Worm (Caenorhabditis elegans): ENCODE measurements around the gene nhr-6.

DNA sequence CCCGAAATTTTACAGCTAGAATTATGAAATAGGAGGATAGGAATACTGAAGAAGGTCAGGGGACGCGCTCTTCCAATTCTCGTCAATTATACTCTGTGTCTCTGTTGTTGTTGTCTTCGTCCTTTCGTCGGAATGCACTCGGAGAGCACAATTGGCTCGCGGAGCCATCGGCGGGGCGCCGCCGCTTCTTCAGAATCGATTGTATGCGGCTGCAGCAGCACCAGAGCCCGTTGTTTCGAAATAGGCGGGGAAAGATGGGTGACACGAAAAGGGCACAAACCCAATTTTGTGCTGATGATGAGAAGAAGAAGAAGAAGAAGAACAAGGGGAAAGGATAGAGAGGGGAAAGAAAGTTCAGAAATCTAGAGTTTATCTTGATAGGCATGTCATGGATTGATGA is 31.3 kb upstream of the nhr-6 start:
- TF ChIP-seq snpc-4 (GFP tag; optimal IDR thresholded peaks at IDR 0.05) (no peak), snpc-4 (tag; optimal IDR thresholded peaks at IDR 0.05) (no peak), akir-1 (GFP tag; optimal IDR thresholded peaks at IDR 0.05) (no peak), fkh-3 (tag; optimal IDR thresholded peaks at IDR 0.05) (no peak), nfya-2 (GFP tag; IDR thresholded peaks at IDR 0.05) (no peak), ccch-3 (GFP tag; optimal IDR thresholded peaks at IDR 0.05) (no peak), zim-3 (tag; optimal IDR thresholded peaks at IDR 0.05) (no peak), ama-1 (optimal IDR thresholded peaks at IDR 0.05) (no peak), ama-1 (GFP tag; optimal IDR thresholded peaks at IDR 0.05) (no peak), attf-3 (GFP tag; conservative IDR thresholded peaks at IDR 0.05) (no peak), T26A5.8 (tag; optimal IDR thresholded peaks at IDR 0.05) (no peak), let-607 (tag; optimal IDR thresholded peaks at IDR 0.05) (no peak)

Measured in whole organism, young adult.